Fruit fly (Drosophila melanogaster) whole organism, embryonic: ENCODE measurements around the gene kin17.
A peak's percentile ranks its signal among the peaks of the same experiment; 100 is the strongest.

ENCODE experiments used
- Asciz ChIP-seq: fragments of 200-800 bp; sonication (Bioruptor generic); optimal IDR thresholded peaks from 2 replicates; lab custom pipeline; 2017; ENCODE audit warnings: missing biosample characterization, mild to moderate bottlenecking, missing genetic modification characterization, missing genetic modification reagents
- Bgb ChIP-seq: fragments of 200-800 bp; sonication (Bioruptor generic); IDR thresholded peaks from 2 replicates; pipeline ENCODE4 v1.3.6; 2022; ENCODE audit warnings: missing biosample characterization, missing genetic modification characterization; ENCODE audit not compliant: partially characterized antibody
- CG10321 ChIP-seq: fragments of 200-800 bp; sonication (Bioruptor generic); IDR thresholded peaks from 2 replicates; pipeline ENCODE4 v1.3.6; 2022; ENCODE audit warnings: missing biosample characterization, missing genetic modification characterization
- CG11093 ChIP-seq: fragments of 200-800 bp; sonication (Bioruptor generic); IDR thresholded peaks from 3 replicates; pipeline ENCODE4 v1.3.6; 2022; ENCODE audit warnings: missing biosample characterization, missing genetic modification characterization
- CG11456 ChIP-seq: fragments of 200-800 bp; sonication (Bioruptor generic); IDR thresholded peaks from 3 replicates; pipeline ENCODE4 v1.3.6; 2022; ENCODE audit warnings: missing biosample characterization, missing genetic modification characterization
- CG12219 ChIP-seq: fragments of 200-800 bp; sonication (Bioruptor generic); optimal IDR thresholded peaks from 3 replicates; lab custom pipeline; 2018; ENCODE audit warnings: missing biosample characterization, mild to moderate bottlenecking, missing genetic modification characterization
- CG13894 ChIP-seq: fragments of 200-800 bp; sonication (Bioruptor generic); optimal IDR thresholded peaks from 3 replicates; lab custom pipeline; 2018; ENCODE audit warnings: missing biosample characterization, mild to moderate bottlenecking, missing genetic modification characterization, moderate library complexity
- CG17385 ChIP-seq: fragments of 200-800 bp; sonication (Bioruptor generic); optimal IDR thresholded peaks from 3 replicates; lab custom pipeline; 2018; ENCODE audit warnings: missing biosample characterization, mild to moderate bottlenecking, missing genetic modification characterization
- CG17568 ChIP-seq: fragments of 200-800 bp; sonication (Bioruptor generic); optimal IDR thresholded peaks from 2 replicates; lab custom pipeline; 2018; ENCODE audit warnings: missing biosample characterization, mild to moderate bottlenecking, missing genetic modification characterization, moderate library complexity
- CG18011 ChIP-seq: fragments of 200-800 bp; sonication (Bioruptor generic); optimal IDR thresholded peaks from 2 replicates; lab custom pipeline; 2017; ENCODE audit warnings: missing biosample characterization, missing genetic modification characterization, mild to moderate bottlenecking, moderate library complexity, missing genotype
- CG2116 ChIP-seq: fragments of 200-800 bp; sonication (Bioruptor generic); optimal IDR thresholded peaks from 3 replicates; lab custom pipeline; 2018; ENCODE audit warnings: missing biosample characterization, mild to moderate bottlenecking, missing genetic modification characterization
- CG30403 ChIP-seq: fragments of 200-800 bp; sonication (Bioruptor generic); optimal IDR thresholded peaks from 3 replicates; lab custom pipeline; 2016; ENCODE audit warnings: missing biosample characterization, missing genetic modification characterization
- CG30431 ChIP-seq: fragments of 200-800 bp; sonication (Bioruptor generic); optimal IDR thresholded peaks from 2 replicates; lab custom pipeline; 2017; ENCODE audit warnings: missing biosample characterization, missing genetic modification characterization
- CG3163 ChIP-seq: fragments of 200-800 bp; sonication (Bioruptor generic); optimal IDR thresholded peaks from 3 replicates; lab custom pipeline; 2016; ENCODE audit warnings: missing biosample characterization, missing genetic modification characterization
- CG3281 ChIP-seq: fragments of 200-800 bp; sonication (Bioruptor generic); optimal IDR thresholded peaks from 3 replicates; lab custom pipeline; 2017; ENCODE audit warnings: missing biosample characterization, mild to moderate bottlenecking, missing genetic modification characterization
- CG4282 ChIP-seq: fragments of 200-800 bp; sonication (Bioruptor generic); optimal IDR thresholded peaks from 2 replicates; lab custom pipeline; 2016; ENCODE audit warnings: missing biosample characterization, missing genetic modification characterization
- CG4404 ChIP-seq: fragments of 200-800 bp; sonication (Bioruptor generic); IDR thresholded peaks from 2 replicates; pipeline ENCODE4 v1.3.6; 2022; ENCODE audit warnings: missing biosample characterization, missing genetic modification characterization
- CG4730 ChIP-seq: fragments of 200-800 bp; sonication (Bioruptor generic); IDR thresholded peaks from 2 replicates; pipeline ENCODE4 v1.3.6; 2022; ENCODE audit warnings: missing biosample characterization, missing genetic modification characterization
- CG4820 ChIP-seq: fragments of 200-800 bp; sonication (Bioruptor generic); optimal IDR thresholded peaks from 3 replicates; lab custom pipeline; 2016; ENCODE audit warnings: missing biosample characterization, missing genetic modification characterization
- CG6654 ChIP-seq: fragments of 200-800 bp; sonication (Bioruptor generic); optimal IDR thresholded peaks from 2 replicates; lab custom pipeline; 2017; ENCODE audit warnings: missing biosample characterization, mild to moderate bottlenecking, missing genetic modification characterization
- CG6689 ChIP-seq: fragments of 200-800 bp; sonication (Bioruptor generic); IDR thresholded peaks from 2 replicates; pipeline ENCODE4 v1.3.6; 2022; ENCODE audit warnings: missing biosample characterization, missing genetic modification characterization
- CG6765 ChIP-seq: fragments of 200-800 bp; sonication (Bioruptor generic); optimal IDR thresholded peaks from 3 replicates; lab custom pipeline; 2017; ENCODE audit warnings: missing biosample characterization, mild to moderate bottlenecking, missing genetic modification characterization
- CG7987 ChIP-seq: fragments of 200-800 bp; sonication (Bioruptor generic); optimal IDR thresholded peaks from 2 replicates; lab custom pipeline; 2018; ENCODE audit warnings: missing biosample characterization, mild to moderate bottlenecking, missing genetic modification characterization, moderate library complexity
- Dbx ChIP-seq: fragments of 200-800 bp; sonication (Bioruptor generic); IDR thresholded peaks from 3 replicates; pipeline ENCODE4 v1.3.6; 2022; ENCODE audit warnings: missing biosample characterization, missing genetic modification characterization
- Deaf1 ChIP-seq: fragments of 200-800 bp; optimal IDR thresholded peaks from 3 replicates; lab custom pipeline; 2019; ENCODE audit warnings: missing biosample characterization, mild to moderate bottlenecking, missing genetic modification characterization, moderate library complexity
- Dfd ChIP-seq, 2 experiments: fragments of >200 bp; optimal IDR thresholded peaks; 2 replicates each; lab custom pipeline; 2017; ENCODE audit warnings: missing biosample characterization in 2 of 2, missing genetic modification characterization in 2 of 2
- Dip3 ChIP-seq: fragments of 200-800 bp; sonication (Bioruptor generic); optimal IDR thresholded peaks from 3 replicates; lab custom pipeline; 2016; ENCODE audit warnings: missing biosample characterization, missing genetic modification characterization
- E2f1 ChIP-seq: fragments of 200-800 bp; sonication (Bioruptor generic); IDR thresholded peaks from 2 replicates; pipeline ENCODE4 v1.3.6; 2022; ENCODE audit warnings: missing biosample characterization, missing genetic modification characterization
- Fer1 ChIP-seq: fragments of 200-800 bp; sonication (Bioruptor generic); optimal IDR thresholded peaks from 2 replicates; lab custom pipeline; 2017; ENCODE audit warnings: missing biosample characterization, mild to moderate bottlenecking, missing genetic modification characterization
- Fer2 ChIP-seq: fragments of 200-800 bp; sonication (Bioruptor generic); optimal IDR thresholded peaks from 2 replicates; lab custom pipeline; 2018; ENCODE audit warnings: missing biosample characterization, mild to moderate bottlenecking, missing genetic modification characterization, moderate library complexity
- Ptx1 ChIP-seq: fragments of 200-800 bp; sonication (Bioruptor generic); IDR thresholded peaks from 2 replicates; pipeline ENCODE4 v1.3.6; 2022; ENCODE audit warnings: missing biosample characterization, missing genetic modification characterization
- Side ChIP-seq: fragments of 200-800 bp; sonication (Bioruptor generic); optimal IDR thresholded peaks from 2 replicates; lab custom pipeline; 2016; ENCODE audit warnings: missing biosample characterization, missing genetic modification characterization
- cwo ChIP-seq: fragments of 200-800 bp; sonication (Bioruptor generic); optimal IDR thresholded peaks from 3 replicates; lab custom pipeline; 2017; ENCODE audit warnings: missing biosample characterization, missing genetic modification characterization, mild to moderate bottlenecking, moderate library complexity, missing genetic modification reagents
- dmrt11E ChIP-seq: fragments of 200-800 bp; sonication (Bioruptor generic); optimal IDR thresholded peaks from 3 replicates; lab custom pipeline; 2018; ENCODE audit warnings: missing biosample characterization, mild to moderate bottlenecking, missing genetic modification characterization, moderate library complexity
- emc ChIP-seq: fragments of 200-800 bp; sonication (Bioruptor generic); optimal IDR thresholded peaks from 2 replicates; lab custom pipeline; 2016; ENCODE audit warnings: missing biosample characterization, missing genetic modification characterization
- gem ChIP-seq: fragments of 200-800 bp; sonication (Bioruptor generic); optimal IDR thresholded peaks from 2 replicates; lab custom pipeline; 2019; ENCODE audit warnings: missing biosample characterization, mild to moderate bottlenecking, missing genetic modification characterization, moderate library complexity
- gro ChIP-seq: fragments of 200-800 bp; sonication (Bioruptor generic); optimal IDR thresholded peaks from 2 replicates; lab custom pipeline; 2016; ENCODE audit warnings: missing biosample characterization, missing genetic modification characterization
- hb ChIP-seq: fragments of 200-800 bp; sonication (Bioruptor generic); IDR thresholded peaks from 3 replicates; pipeline ENCODE4 v1.3.6; 2022; ENCODE audit warnings: missing biosample characterization, missing genetic modification characterization; ENCODE audit not compliant: partially characterized antibody
- ind ChIP-seq: fragments of 200-800 bp; sonication (Bioruptor generic); optimal IDR thresholded peaks from 3 replicates; lab custom pipeline; 2016; ENCODE audit warnings: missing biosample characterization, missing genetic modification characterization
- kay ChIP-seq: fragments of 200-800 bp; sonication (Bioruptor generic); optimal IDR thresholded peaks from 2 replicates; lab custom pipeline; 2016; ENCODE audit warnings: missing biosample characterization, missing genetic modification characterization
- nerfin-1 ChIP-seq: fragments of 200-800 bp; sonication (Bioruptor generic); optimal IDR thresholded peaks from 3 replicates; lab custom pipeline; 2019; ENCODE audit warnings: missing biosample characterization, mild to moderate bottlenecking, missing genetic modification characterization, moderate library complexity
- slbo ChIP-seq: fragments of 200-800 bp; sonication (Bioruptor generic); IDR thresholded peaks from 2 replicates; pipeline ENCODE4 v1.3.6; 2022; ENCODE audit warnings: missing biosample characterization, missing genetic modification characterization
- slp2 ChIP-seq: fragments of 200-800 bp; sonication (Bioruptor generic); optimal IDR thresholded peaks from 2 replicates; lab custom pipeline; 2016; ENCODE audit warnings: missing biosample characterization, missing genetic modification characterization
- sob ChIP-seq: fragments of 200-800 bp; sonication (Bioruptor generic); IDR thresholded peaks from 2 replicates; pipeline ENCODE4 v1.3.6; 2022; ENCODE audit warnings: missing biosample characterization, missing genetic modification characterization
- sqz ChIP-seq: fragments of 200-800 bp; sonication (Bioruptor generic); optimal IDR thresholded peaks from 3 replicates; lab custom pipeline; 2018; ENCODE audit warnings: missing biosample characterization, mild to moderate bottlenecking, missing genetic modification characterization
- tio ChIP-seq: fragments of 200-800 bp; sonication (Bioruptor generic); optimal IDR thresholded peaks from 2 replicates; lab custom pipeline; 2017; ENCODE audit warnings: missing biosample characterization, missing genetic modification characterization, inconsistent platforms
- tna ChIP-seq: fragments of 200-800 bp; sonication (Bioruptor generic); IDR thresholded peaks from 2 replicates; pipeline ENCODE4 v1.3.6; 2022; ENCODE audit warnings: missing biosample characterization, missing genetic modification characterization; ENCODE audit not compliant: partially characterized antibody
- toy ChIP-seq: fragments of 200-800 bp; sonication (Bioruptor generic); IDR thresholded peaks from 2 replicates; pipeline ENCODE4 v1.3.6; 2022; ENCODE audit warnings: missing biosample characterization, missing genetic modification characterization
- unpg ChIP-seq: fragments of 200-800 bp; sonication (Bioruptor generic); optimal IDR thresholded peaks from 3 replicates; lab custom pipeline; 2018; ENCODE audit warnings: missing biosample characterization, mild to moderate bottlenecking, missing genetic modification characterization, moderate library complexity
- zfh1 ChIP-seq: fragments of 200-800 bp; sonication (Bioruptor generic); IDR thresholded peaks from 3 replicates; pipeline ENCODE4 v1.3.6; 2022; ENCODE audit warnings: missing biosample characterization, missing genetic modification characterization

The kin17 gene

dm6 chr3L:20395257-20395909 is 38.8 kb downstream of the kin17 start (continued):
- TF ChIP-seq nerfin-1 (no peak), Dfd (GFP tag; optimal IDR thresholded peaks at IDR 0.05; lab: Kevin White, UChicago) (no peak), CG4282 (GFP tag; lab: Kevin White, UChicago) (no peak), slbo (GFP tag; lab: Robert Waterston, UW) (peak; percentile 69), Dbx (GFP tag; lab: Robert Waterston, UW) (0 out of 3 replicates have a peak, but pooled peaks have one; percentile 46), CG10321 (no peak), Side (GFP tag; lab: Kevin White, UChicago) (no peak), hb (GFP tag; lab: Robert Waterston, UW) (no peak), dmrt11E (tag; lab: Kevin White, UChicago) (no peak), tio (GFP tag; lab: Kevin White, UChicago) (peak; percentile 24), cwo (GFP tag; lab: Kevin White, UChicago) (peak; percentile 85), CG3281 (GFP tag; lab: Kevin White, UChicago) (peak; percentile 62), CG17385 (peak; percentile 30), CG11093 (GFP tag; lab: Robert Waterston, UW) (no peak), CG7987 (GFP tag; lab: Kevin White, UChicago) (peak; percentile 44), slp2 (no peak), zfh1 (no peak), tna (GFP tag; lab: Robert Waterston, UW) (no peak), CG30431 (GFP tag; lab: Kevin White, UChicago) (no peak), CG18011 (GFP tag; lab: Kevin White, UChicago) (no peak), CG6654 (GFP tag; lab: Kevin White, UChicago) (no peak), CG4404 (GFP tag; lab: Robert Waterston, UW) (no peak), CG3163 (peak; percentile 17), Deaf1 (peak; percentile 37), E2f1 (GFP tag; lab: Robert Waterston, UW) (peak; percentile 54; the same call in 1 of the 2 replicates), ind (GFP tag; lab: Kevin White, UChicago) (peak; percentile 55), CG4820 (GFP tag; lab: Kevin White, UChicago) (peak; percentile 59), Bgb (no peak; the same call in 1 of the 2 replicates), Fer1 (GFP tag; lab: Kevin White, UChicago) (peak; percentile 69), Fer2 (no peak), CG11456 (no peak; the same call in 2 of the 3 replicates), CG17568 (GFP tag; lab: Kevin White, UChicago) (no peak), CG6689 (GFP tag; lab: Robert Waterston, UW) (0 out of 2 replicates have a peak, but pooled peaks have one; percentile 34), unpg (GFP tag; lab: Kevin White, UChicago) (peak; percentile 26), gem (peak; percentile 71), CG6765 (GFP tag; lab: Kevin White, UChicago) (peak; percentile 34), CG30403 (GFP tag; lab: Kevin White, UChicago) (peak; percentile 63), Ptx1 (GFP tag; lab: Robert Waterston, UW) (peak; percentile 49), toy (GFP tag; lab: Robert Waterston, UW) (no peak), emc (GFP tag; lab: Kevin White, UChicago) (peak; percentile 56), CG13894 (tag; lab: Kevin White, UChicago) (peak; percentile 100), Asciz (GFP tag; lab: Kevin White, UChicago) (no peak), Dip3 (peak; percentile 80), kay (no peak), gro (GFP tag; lab: Kevin White, UChicago) (peak; percentile 23), sob (GFP tag; lab: Robert Waterston, UW) (peak; percentile 47), sqz (GFP tag; lab: Kevin White, UChicago) (no peak), CG12219 (GFP tag; lab: Kevin White, UChicago) (no peak), CG4730 (GFP tag; lab: Robert Waterston, UW) (no peak), CG2116 (GFP tag; lab: Kevin White, UChicago) (no peak)
